Worm (Caenorhabditis elegans): Measurements from ENCODE around the gene gex-3.
A peak's percentile ranks its signal among the peaks of the same experiment; 100 is the strongest.

The gex-3 gene

ce11 chrIV:12417536-12418195, 13.4 kb downstream of the gex-3 start, which contains the start of gene F08G5.3 (continued):
- TF ChIP-seq attf-6 (GFP tag; IDR thresholded peaks at IDR 0.05) (peak; percentile 75), pbrm-1 (GFP tag; IDR thresholded peaks at IDR 0.05) (peak; percentile 77), snpc-4 (GFP tag; optimal IDR thresholded peaks at IDR 0.05) (peak; percentile 82), snpc-4 (tag; optimal IDR thresholded peaks at IDR 0.05) (peak; percentile 14 to 81 (median 64)), T07F8.4 (tag; optimal IDR thresholded peaks at IDR 0.05) (peak; percentile 83), ztf-6 (GFP tag; IDR thresholded peaks at IDR 0.05) (no peak), ets-4 (GFP tag; optimal IDR thresholded peaks at IDR 0.05) (no peak), lag-1 (GFP tag; IDR thresholded peaks at IDR 0.05) (no peak), nhr-120 (GFP tag; IDR thresholded peaks at IDR 0.05) (no peak), ztf-25 (GFP tag; IDR thresholded peaks at IDR 0.05) (peak; percentile 94), Y95B8A.8 (GFP tag; IDR thresholded peaks at IDR 0.05) (no peak), lin-54 (GFP tag; optimal IDR thresholded peaks at IDR 0.05) (peak; percentile 60), somi-1 (GFP tag; optimal IDR thresholded peaks at IDR 0.05) (peak; percentile 59), hmg-20 (GFP tag; IDR thresholded peaks at IDR 0.05) (no peak), egl-18 (GFP tag; IDR thresholded peaks at IDR 0.05) (0 out of 2 replicates have a peak, but pooled peaks have one; percentile 9), F22D6.2 (tag; optimal IDR thresholded peaks at IDR 0.05) (peak; percentile 16), T26A5.8 (tag; optimal IDR thresholded peaks at IDR 0.05) (peak; percentile 45), C06A6.2 (GFP tag; conservative IDR thresholded peaks at IDR 0.05) (0 out of 2 replicates have a peak, but pooled peaks have one; percentile 21), ceh-79 (tag; optimal IDR thresholded peaks at IDR 0.05) (peak; percentile 27), mxl-1 (tag; optimal IDR thresholded peaks at IDR 0.05) (peak; percentile 45), nhr-80 (tag; optimal IDR thresholded peaks at IDR 0.05) (peak; percentile 23), ceh-27 (GFP tag; optimal IDR thresholded peaks at IDR 0.05) (peak; percentile 46), ztf-3 (GFP tag; optimal IDR thresholded peaks at IDR 0.05) (no peak), tbp1 (GFP tag; optimal IDR thresholded peaks at IDR 0.05) (peak; percentile 94), F52B5.7 (tag; optimal IDR thresholded peaks at IDR 0.05) (peak; percentile 43), ceh-40 (GFP tag; IDR thresholded peaks at IDR 0.05) (0 out of 2 replicates have a peak, but pooled peaks have one; percentile 64), F49E8.2 (tag; optimal IDR thresholded peaks at IDR 0.05; ENCODE audit: insufficient read depth) (peak; percentile 36), egrh-3 (GFP tag; IDR thresholded peaks at IDR 0.05) (peak; percentile 49), repo-1 (tag; optimal IDR thresholded peaks at IDR 0.05) (peak; percentile 24), tbx-9 (tag; optimal IDR thresholded peaks at IDR 0.05; ENCODE audit: borderline replicate concordance) (no peak), ZK185.1 (tag; optimal IDR thresholded peaks at IDR 0.05; ENCODE audit: poor library complexity, severe bottlenecking) (peak; percentile 63), akir-1 (GFP tag; optimal IDR thresholded peaks at IDR 0.05) (no peak), mel-28 (tag; optimal IDR thresholded peaks at IDR 0.05; ENCODE audit: borderline replicate concordance) (no peak), madf-6 (GFP tag; IDR thresholded peaks at IDR 0.05) (peak; percentile 43; the same call in 1 of the 2 replicates), dpff-1 (tag; optimal IDR thresholded peaks at IDR 0.05) (no peak), zfh-2 (GFP tag; conservative IDR thresholded peaks at IDR 0.05) (no peak), madf-10 (tag; optimal IDR thresholded peaks at IDR 0.05) (peak; percentile 64), dpl-1 (GFP tag; optimal IDR thresholded peaks at IDR 0.05) (peak; percentile 9), ccch-3 (GFP tag; optimal IDR thresholded peaks at IDR 0.05) (no peak), snpc-1.1 (tag; optimal IDR thresholded peaks at IDR 0.05; ENCODE audit: insufficient read depth) (peak; percentile 78), K12H6.12 (tag; optimal IDR thresholded peaks at IDR 0.05) (peak; percentile 21), K11D2.4 (GFP tag; IDR thresholded peaks at IDR 0.05) (no peak), bed-2 (GFP tag; IDR thresholded peaks at IDR 0.05) (no peak), ztf-18 (tag; optimal IDR thresholded peaks at IDR 0.05) (peak; percentile 66), F55B11.4 (tag; optimal IDR thresholded peaks at IDR 0.05; ENCODE audit: borderline replicate concordance, insufficient read depth) (no peak), lsl-1 (GFP tag; optimal IDR thresholded peaks at IDR 0.05) (peak; percentile 43), unc-130 (GFP tag; optimal IDR thresholded peaks at IDR 0.05) (peak; percentile 34)

Data from whole organism, young adult.